Worm (Caenorhabditis elegans) whole organism, mixed stage, embryonic: ENCODE data around the gene Y54G2A.11.

ENCODE experiments used
- M03D4.4 ChIP-seq: sonication (generic microtip); optimal IDR thresholded peaks from 2 replicates; lab custom pipeline; 2017; ENCODE audit warnings: mild to moderate bottlenecking, missing genetic modification characterization, missing compliant biosample characterization
- bed-3 ChIP-seq: fragments of 200-800 bp; sonication (Bioruptor generic); optimal IDR thresholded peaks from 3 replicates; lab custom pipeline; 2018; ENCODE audit warnings: mild to moderate bottlenecking, missing genetic modification characterization, moderate library complexity, missing compliant biosample characterization
- blmp-1 ChIP-seq: fragments of 150-350 bp; optimal IDR thresholded peaks from 2 replicates; lab custom pipeline; 2014; ENCODE audit warnings: missing biosample characterization, missing genetic modification characterization
- ceh-39 ChIP-seq: fragments of 150-350 bp; optimal IDR thresholded peaks from 2 replicates; lab custom pipeline; 2014; ENCODE audit warnings: missing biosample characterization, missing genetic modification characterization
- ceh-83 ChIP-seq: fragments of 200-800 bp; sonication (Bioruptor generic); optimal IDR thresholded peaks from 2 replicates; lab custom pipeline; 2018; ENCODE audit warnings: mild to moderate bottlenecking, missing genetic modification characterization, missing compliant biosample characterization
- cnd-1 ChIP-seq: fragments of 200-800 bp; sonication (Bioruptor generic); optimal IDR thresholded peaks from 2 replicates; lab custom pipeline; 2018; ENCODE audit warnings: mild to moderate bottlenecking, missing genetic modification characterization, missing compliant biosample characterization
- flh-1 ChIP-seq: fragments of 200-800 bp; sonication (Bioruptor generic); optimal IDR thresholded peaks from 2 replicates; lab custom pipeline; 2018; ENCODE audit warnings: mild to moderate bottlenecking, missing genetic modification characterization, moderate library complexity, missing compliant biosample characterization
- ham-2 ChIP-seq: fragments of 200-800 bp; sonication (Bioruptor generic); optimal IDR thresholded peaks from 2 replicates; lab custom pipeline; 2018; ENCODE audit warnings: mild to moderate bottlenecking, missing genetic modification characterization, missing compliant biosample characterization
- hlh-1 ChIP-seq: fragments of 150-350 bp; optimal IDR thresholded peaks from 2 replicates; lab custom pipeline; 2014; ENCODE audit warnings: missing biosample characterization, missing genetic modification reagents, missing genetic modification characterization
- lin-13 ChIP-seq: fragments of 150-350 bp; optimal IDR thresholded peaks from 2 replicates; lab custom pipeline; 2014; ENCODE audit warnings: missing biosample characterization, missing genetic modification characterization
- lin-32 ChIP-seq: fragments of 200-800 bp; sonication (Bioruptor generic); optimal IDR thresholded peaks from 2 replicates; lab custom pipeline; 2018; ENCODE audit warnings: mild to moderate bottlenecking, missing genetic modification characterization, missing compliant biosample characterization
- lsy-2 ChIP-seq: fragments of 150-350 bp; optimal IDR thresholded peaks from 2 replicates; lab custom pipeline; 2014; ENCODE audit warnings: missing biosample characterization, missing genetic modification characterization
- mab-5 ChIP-seq: fragments of 150-350 bp; optimal IDR thresholded peaks from 2 replicates; lab custom pipeline; 2014; ENCODE audit warnings: missing biosample characterization, missing genetic modification characterization
- mep-1 ChIP-seq: fragments of 150-350 bp; optimal IDR thresholded peaks from 2 replicates; lab custom pipeline; 2017; ENCODE audit warnings: missing biosample characterization, missing genetic modification reagents, missing genetic modification characterization, inconsistent platforms
- mls-2 ChIP-seq: sonication (generic microtip); optimal IDR thresholded peaks from 2 replicates; lab custom pipeline; 2016; ENCODE audit warnings: mild to moderate bottlenecking, missing genetic modification characterization, moderate library complexity, missing compliant biosample characterization
- nhr-2 ChIP-seq: fragments of 150-350 bp; optimal IDR thresholded peaks from 2 replicates; lab custom pipeline; 2014; ENCODE audit warnings: missing biosample characterization, missing genetic modification characterization
- nhr-237 ChIP-seq: fragments of 150-350 bp; optimal IDR thresholded peaks from 2 replicates; lab custom pipeline; 2014; ENCODE audit warnings: missing biosample characterization, missing genetic modification characterization
- nhr-28 ChIP-seq: fragments of 150-350 bp; optimal IDR thresholded peaks from 2 replicates; lab custom pipeline; 2014; ENCODE audit warnings: missing biosample characterization, missing genetic modification characterization
- nhr-76 ChIP-seq: sonication (generic microtip); optimal IDR thresholded peaks from 2 replicates; lab custom pipeline; 2017; ENCODE audit warnings: missing biosample characterization, missing genetic modification characterization
- pha-4 ChIP-seq: fragments of 150-350 bp; optimal IDR thresholded peaks from 2 replicates; lab custom pipeline; 2018; ENCODE audit warnings: missing biosample characterization, missing genetic modification reagents, missing genetic modification characterization
- sem-2 ChIP-seq: fragments of 200-800 bp; sonication (Bioruptor generic); optimal IDR thresholded peaks from 2 replicates; lab custom pipeline; 2018; ENCODE audit warnings: mild to moderate bottlenecking, missing genetic modification characterization, missing compliant biosample characterization
- snpc-4 ChIP-seq: fragments of 150-350 bp; optimal IDR thresholded peaks from 2 replicates; lab custom pipeline; 2014; ENCODE audit warnings: missing biosample characterization, missing genetic modification characterization
- sptf-1 ChIP-seq: sonication (generic microtip); optimal IDR thresholded peaks from 2 replicates; lab custom pipeline; 2017; ENCODE audit warnings: mild to moderate bottlenecking, missing genetic modification characterization, moderate library complexity, missing compliant biosample characterization
- tbx-8 ChIP-seq: fragments of 200-800 bp; sonication (Bioruptor generic); optimal IDR thresholded peaks from 2 replicates; lab custom pipeline; 2018; ENCODE audit warnings: mild to moderate bottlenecking, missing genetic modification characterization, moderate library complexity, missing compliant biosample characterization
- unc-120 ChIP-seq: sonication (generic microtip); optimal IDR thresholded peaks from 2 replicates; lab custom pipeline; 2017; ENCODE audit warnings: missing genetic modification characterization, missing compliant biosample characterization; ENCODE audit not compliant: poor library complexity, severe bottlenecking
- unc-39 ChIP-seq: fragments of 150-350 bp; optimal IDR thresholded peaks from 2 replicates; lab custom pipeline; 2014; ENCODE audit warnings: missing biosample characterization, missing genetic modification characterization
- unc-62 ChIP-seq: fragments of 150-350 bp; optimal IDR thresholded peaks from 2 replicates; lab custom pipeline; 2014; ENCODE audit warnings: missing biosample characterization, missing genetic modification reagents, missing genetic modification characterization
- zip-8 ChIP-seq: fragments of 150-350 bp; optimal IDR thresholded peaks from 2 replicates; lab custom pipeline; 2014; ENCODE audit warnings: missing biosample characterization, missing genetic modification characterization
- ztf-11 ChIP-seq: fragments of 150-350 bp; optimal IDR thresholded peaks from 2 replicates; lab custom pipeline; 2014; ENCODE audit warnings: missing biosample characterization, missing genetic modification characterization

Gene Y54G2A.11

DNA sequence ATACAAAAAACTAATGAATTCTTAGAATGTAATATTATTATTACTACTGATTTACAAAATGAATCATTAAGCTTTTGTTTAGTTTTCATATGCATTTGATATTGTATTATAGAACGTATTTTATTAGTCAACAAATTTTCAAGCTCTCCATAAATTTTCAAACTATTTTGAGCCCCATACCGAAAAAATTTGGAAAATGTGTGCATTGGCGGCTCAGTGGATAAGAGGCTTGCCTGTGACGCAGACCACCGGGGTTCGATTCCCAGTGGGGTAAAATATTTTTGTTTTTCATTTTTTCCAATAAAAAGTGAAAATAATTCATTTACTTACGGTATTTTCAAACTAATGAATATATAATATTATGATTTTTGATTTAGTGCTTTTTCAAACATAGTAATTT is 33.1 kb downstream of the Y54G2A.11 start:
- TF ChIP-seq ceh-39 (tag; lab: Kevin White, UChicago) (no peak), sptf-1 (tag; lab: Kevin White, UChicago) (no peak), snpc-4 (tag; lab: Kevin White, UChicago) (no peak), nhr-237 (no peak), flh-1 (no peak), nhr-2 (tag; lab: Kevin White, UChicago) (no peak), mab-5 (no peak), unc-120 (tag; lab: Kevin White, UChicago) (no peak), ceh-83 (no peak), lsy-2 (no peak), unc-62 (GFP tag; lab: Kevin White, UChicago) (no peak)
- TF ChIP-seq, all 35 proteins: peak for 0

DNA sequence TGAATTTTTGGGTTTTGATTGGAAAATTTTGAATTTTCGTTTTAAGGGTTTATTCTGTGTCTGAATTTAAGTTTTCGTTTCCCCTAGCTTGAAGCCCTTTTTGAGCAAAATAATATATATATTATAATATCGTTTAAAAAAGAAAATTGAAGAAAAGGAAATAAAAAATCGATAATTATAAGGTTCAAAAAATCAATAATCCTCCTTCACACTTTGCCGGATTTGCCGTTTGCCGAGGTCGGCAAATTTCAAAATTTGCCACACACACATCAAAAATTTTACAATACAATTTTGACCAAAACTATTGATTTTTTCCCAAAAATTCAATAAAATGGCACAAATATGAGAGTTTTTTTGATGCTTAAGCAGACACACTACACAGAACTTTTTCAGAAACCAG is 35.0 kb downstream of the Y54G2A.11 start:
- TF ChIP-seq flh-1 (no peak), cnd-1 (tag; lab: Kevin White, UChicago) (no peak), unc-39 (tag; lab: Kevin White, UChicago) (no peak), ceh-83 (no peak), sem-2 (no peak), tbx-8 (GFP tag; lab: Kevin White, UChicago) (no peak), ceh-39 (tag; lab: Kevin White, UChicago) (no peak)
- TF ChIP-seq, all 35 proteins: peak for 0

DNA sequence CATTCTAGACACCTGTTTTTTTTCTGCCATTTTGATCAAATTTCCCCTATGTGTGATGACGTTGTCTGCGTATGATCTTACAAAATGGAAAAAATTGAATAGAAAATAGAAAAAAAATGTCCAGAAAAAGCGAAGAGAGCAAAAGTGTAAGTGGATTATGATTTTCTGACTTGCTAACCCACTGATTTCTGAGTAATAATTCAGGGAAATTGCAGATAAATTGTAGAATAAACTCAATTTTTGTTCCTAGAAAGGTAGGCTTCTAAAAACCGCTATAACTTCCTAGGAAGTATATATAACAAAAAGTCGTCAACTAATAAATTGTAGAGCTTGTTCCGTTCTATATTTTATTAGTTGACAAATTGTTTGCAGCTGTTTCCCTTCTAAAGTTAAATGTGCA is 36.9 kb downstream of the Y54G2A.11 start:
- TF ChIP-seq ham-2 (no peak), cnd-1 (tag; lab: Kevin White, UChicago) (no peak), nhr-237 (no peak), unc-39 (tag; lab: Kevin White, UChicago) (no peak), M03D4.4 (tag; lab: Kevin White, UChicago) (no peak), ceh-39 (tag; lab: Kevin White, UChicago) (no peak), sem-2 (no peak), nhr-76 (tag; lab: Kevin White, UChicago) (no peak), bed-3 (GFP tag; lab: Kevin White, UChicago) (no peak), blmp-1 (tag; lab: Kevin White, UChicago) (no peak), pha-4 (tag; lab: Kevin White, UChicago) (no peak), zip-8 (tag; lab: Kevin White, UChicago) (no peak), nhr-2 (tag; lab: Kevin White, UChicago) (no peak), unc-62 (GFP tag; lab: Kevin White, UChicago) (no peak), nhr-28 (tag; lab: Kevin White, UChicago) (no peak)

ce11 chrIV:2729957-2730356 is 41.6 kb downstream of the Y54G2A.11 start, which contains the start of gene Y94H6A.2:
Gene Y94H6A.2 (plus strand): TSS chrIV:2730292.
- no peak for TF ChIP-seq hlh-1 (tag; lab: Kevin White, UChicago)
- no peak for TF ChIP-seq ham-2
- no peak for TF ChIP-seq unc-39 (tag; lab: Kevin White, UChicago)
- TF ChIP-seq mls-2: no peak
- TF ChIP-seq unc-120 (tag; lab: Kevin White, UChicago): no peak
- no peak for TF ChIP-seq cnd-1 (tag; lab: Kevin White, UChicago)
- no peak for TF ChIP-seq tbx-8 (GFP tag; lab: Kevin White, UChicago)
- no peak for TF ChIP-seq nhr-76 (tag; lab: Kevin White, UChicago)
- no peak for TF ChIP-seq snpc-4 (tag; lab: Kevin White, UChicago)
- no peak for TF ChIP-seq ceh-39 (tag; lab: Kevin White, UChicago)
- no peak for TF ChIP-seq bed-3 (GFP tag; lab: Kevin White, UChicago)

ce11 chrIV:2725784-2726183 is 45.8 kb downstream of the Y54G2A.11 start, which contains the start of gene ubxn-2:
Gene ubxn-2 (minus strand): TSS chrIV:2725819.
- TF ChIP-seq pha-4 (tag; lab: Kevin White, UChicago) (peak; percentile 57), ceh-39 (tag; lab: Kevin White, UChicago) (peak; percentile 22), mep-1 (tag; lab: Kevin White, UChicago) (peak; percentile 60), lin-13 (peak; percentile 73), ztf-11 (no peak), snpc-4 (tag; lab: Kevin White, UChicago) (no peak), lin-32 (no peak), nhr-2 (tag; lab: Kevin White, UChicago) (no peak), nhr-237 (peak; percentile 30), M03D4.4 (tag; lab: Kevin White, UChicago) (peak; percentile 45), tbx-8 (GFP tag; lab: Kevin White, UChicago) (peak; percentile 24), hlh-1 (tag; lab: Kevin White, UChicago) (peak; percentile 13), sptf-1 (tag; lab: Kevin White, UChicago) (peak; percentile 56), nhr-76 (tag; lab: Kevin White, UChicago) (no peak), lsy-2 (peak; percentile 75)
